Worm (Caenorhabditis elegans) whole organism, late embryonic: Measurements from ENCODE around the gene spo-11.

Experiments used
- C08G9.2 ChIP-seq: sonication (generic microtip); optimal IDR thresholded peaks from 2 replicates; lab custom pipeline; 2016; ENCODE audit warnings: mild to moderate bottlenecking, missing genetic modification characterization, moderate library complexity, missing compliant biosample characterization
- F13H6.1 ChIP-seq: sonication (generic microtip); optimal IDR thresholded peaks from 2 replicates; lab custom pipeline; 2016; ENCODE audit warnings: missing genetic modification characterization, missing compliant biosample characterization
- T23F11.4 ChIP-seq: fragments of 200-800 bp; sonication (Bioruptor generic); optimal IDR thresholded peaks from 2 replicates; lab custom pipeline; 2018; ENCODE audit warnings: mild to moderate bottlenecking, missing genetic modification characterization, missing compliant biosample characterization
- Y22D7AL.16 ChIP-seq: sonication (generic microtip); optimal IDR thresholded peaks from 2 replicates; lab custom pipeline; 2016; ENCODE audit warnings: missing genetic modification characterization, missing compliant biosample characterization
- ahr-1 ChIP-seq: sonication (generic microtip); optimal IDR thresholded peaks from 2 replicates; lab custom pipeline; 2016; ENCODE audit warnings: missing genetic modification characterization, missing compliant biosample characterization
- ama-1 ChIP-seq: fragments of 150-350 bp; optimal IDR thresholded peaks from 2 replicates; lab custom pipeline; 2014
- ceh-14 ChIP-seq: sonication (generic microtip); optimal IDR thresholded peaks from 2 replicates; lab custom pipeline; 2016; ENCODE audit warnings: missing genotype, missing genetic modification characterization, missing compliant biosample characterization
- ceh-2 ChIP-seq: sonication (generic microtip); optimal IDR thresholded peaks from 2 replicates; lab custom pipeline; 2016; ENCODE audit warnings: missing genotype, missing genetic modification characterization, missing compliant biosample characterization
- ceh-24 ChIP-seq: sonication (generic microtip); optimal IDR thresholded peaks from 2 replicates; lab custom pipeline; 2016; ENCODE audit warnings: mild to moderate bottlenecking, missing genetic modification characterization, missing compliant biosample characterization
- ceh-30 ChIP-seq: fragments of 150-350 bp; optimal IDR thresholded peaks from 2 replicates; lab custom pipeline; 2014; ENCODE audit warnings: missing biosample characterization, missing genetic modification characterization
- ceh-31 ChIP-seq: sonication (generic microtip); optimal IDR thresholded peaks from 2 replicates; lab custom pipeline; 2016; ENCODE audit warnings: missing genetic modification characterization, missing compliant biosample characterization
- ceh-34 ChIP-seq: sonication (generic microtip); optimal IDR thresholded peaks from 2 replicates; lab custom pipeline; 2016; ENCODE audit warnings: mild to moderate bottlenecking, missing genetic modification characterization, missing compliant biosample characterization
- ceh-45 ChIP-seq: fragments of 200-800 bp; sonication (Bioruptor generic); IDR thresholded peaks from 2 replicates; pipeline ENCODE4 v1.3.6; 2022; ENCODE audit warnings: missing genetic modification reagents, missing genetic modification characterization, missing compliant biosample characterization
- ceh-9 ChIP-seq: sonication (generic microtip); optimal IDR thresholded peaks from 2 replicates; lab custom pipeline; 2016; ENCODE audit warnings: mild to moderate bottlenecking, missing genetic modification characterization, inconsistent platforms, missing compliant biosample characterization
- che-1 ChIP-seq: sonication (generic microtip); optimal IDR thresholded peaks from 2 replicates; lab custom pipeline; 2016; ENCODE audit warnings: mild to moderate bottlenecking, missing genetic modification characterization, missing compliant biosample characterization
- dmd-4 ChIP-seq: sonication (generic microtip); optimal IDR thresholded peaks from 2 replicates; lab custom pipeline; 2016; ENCODE audit warnings: borderline replicate concordance, missing genetic modification characterization, missing compliant biosample characterization
- elt-2 ChIP-seq: sonication (generic microtip); optimal IDR thresholded peaks from 2 replicates; lab custom pipeline; 2016; ENCODE audit warnings: missing genetic modification reagents, missing genetic modification characterization, missing compliant biosample characterization
- elt-4 ChIP-seq: sonication (generic microtip); optimal IDR thresholded peaks from 2 replicates; lab custom pipeline; 2016; ENCODE audit warnings: missing genetic modification characterization, missing compliant biosample characterization
- fkh-10 ChIP-seq: fragments of 150-350 bp; optimal IDR thresholded peaks from 2 replicates; lab custom pipeline; 2014; ENCODE audit warnings: missing biosample characterization, missing genetic modification reagents, missing genetic modification characterization
- fkh-6 ChIP-seq: sonication (generic microtip); optimal IDR thresholded peaks from 2 replicates; lab custom pipeline; 2016; ENCODE audit warnings: missing genetic modification characterization, missing compliant biosample characterization
- gmeb-2 ChIP-seq: sonication (generic microtip); optimal IDR thresholded peaks from 2 replicates; lab custom pipeline; 2016; ENCODE audit warnings: missing genetic modification characterization, inconsistent platforms, missing compliant biosample characterization
- hlh-15 ChIP-seq: sonication (generic microtip); optimal IDR thresholded peaks from 2 replicates; lab custom pipeline; 2016; ENCODE audit warnings: missing genetic modification characterization, missing compliant biosample characterization
- hlh-30 ChIP-seq: sonication (generic microtip); optimal IDR thresholded peaks from 2 replicates; lab custom pipeline; 2017; ENCODE audit warnings: antibody characterized with exemption, missing genetic modification characterization, missing compliant biosample characterization; ENCODE audit not compliant: insufficient read depth
- hlh-8 ChIP-seq: sonication (generic microtip); optimal IDR thresholded peaks from 2 replicates; lab custom pipeline; 2016; ENCODE audit warnings: missing genotype, missing genetic modification characterization, missing compliant biosample characterization
- lim-6 ChIP-seq: sonication (generic microtip); optimal IDR thresholded peaks from 2 replicates; lab custom pipeline; 2016; ENCODE audit warnings: missing genetic modification characterization, missing compliant biosample characterization
- madf-2 ChIP-seq: sonication (generic microtip); optimal IDR thresholded peaks from 2 replicates; lab custom pipeline; 2017; ENCODE audit warnings: missing genetic modification characterization, missing compliant biosample characterization
- mec-3 ChIP-seq: sonication (generic microtip); optimal IDR thresholded peaks from 2 replicates; lab custom pipeline; 2016; ENCODE audit warnings: borderline replicate concordance, missing genetic modification characterization, missing compliant biosample characterization
- nfya-1 ChIP-seq: sonication (generic microtip); optimal IDR thresholded peaks from 2 replicates; lab custom pipeline; 2017; ENCODE audit warnings: missing genetic modification characterization, mild to moderate bottlenecking, missing compliant biosample characterization, antibody characterized with exemption, moderate library complexity
- nhr-11 ChIP-seq: fragments of 150-350 bp; optimal IDR thresholded peaks from 2 replicates; lab custom pipeline; 2014; ENCODE audit warnings: missing biosample characterization, missing genetic modification characterization
- odd-2 ChIP-seq: sonication (generic microtip); optimal IDR thresholded peaks from 2 replicates; lab custom pipeline; 2017; ENCODE audit warnings: antibody characterized with exemption, mild to moderate bottlenecking, missing genetic modification characterization, missing compliant biosample characterization
- pax-1 ChIP-seq: fragments of 150-350 bp; optimal IDR thresholded peaks from 2 replicates; lab custom pipeline; 2014; ENCODE audit warnings: missing biosample characterization, missing genetic modification characterization
- pha-4 ChIP-seq: fragments of 150-350 bp; optimal IDR thresholded peaks from 2 replicates; lab custom pipeline; 2018; ENCODE audit warnings: missing biosample characterization, missing genetic modification reagents, missing genetic modification characterization
- pros-1 ChIP-seq: fragments of 150-350 bp; optimal IDR thresholded peaks from 2 replicates; lab custom pipeline; 2014; ENCODE audit warnings: missing biosample characterization, missing genetic modification reagents, missing genetic modification characterization
- ref-2 ChIP-seq: sonication (generic microtip); optimal IDR thresholded peaks from 2 replicates; lab custom pipeline; 2016; ENCODE audit warnings: missing genetic modification characterization, missing compliant biosample characterization
- sdc-2 ChIP-seq: sonication (generic microtip); optimal IDR thresholded peaks from 2 replicates; lab custom pipeline; 2016; ENCODE audit warnings: missing genotype, missing genetic modification characterization, missing compliant biosample characterization
- sox-2 ChIP-seq: fragments of 200-800 bp; sonication (Bioruptor generic); IDR thresholded peaks from 2 replicates; pipeline ENCODE4 v1.3.6; 2022; ENCODE audit warnings: missing genetic modification reagents, missing genetic modification characterization, missing compliant biosample characterization
- syd-9 ChIP-seq: sonication (generic microtip); optimal IDR thresholded peaks from 2 replicates; lab custom pipeline; 2016; ENCODE audit warnings: mild to moderate bottlenecking, missing genetic modification characterization, moderate library complexity, missing compliant biosample characterization
- tbx-7 ChIP-seq: sonication (generic microtip); optimal IDR thresholded peaks from 2 replicates; lab custom pipeline; 2016; ENCODE audit warnings: missing genotype, missing genetic modification characterization, missing compliant biosample characterization
- unc-3 ChIP-seq, 2 experiments: fragments of 200-800 bp in 1 of 2; sonication (Bioruptor generic) in 1 of 2; sonication (generic microtip) in 1 of 2; conservative IDR thresholded peaks in 1 of 2; optimal IDR thresholded peaks in 1 of 2; 2 replicates each; pipeline versions ENCODE4 v1.3.6 to Lab custom; 2016 to 2022; ENCODE audit warnings: missing compliant biosample characterization in 2 of 2, missing genetic modification characterization in 2 of 2, missing genetic modification reagents in 1 of 2
- unc-42 ChIP-seq: sonication (generic microtip); optimal IDR thresholded peaks from 2 replicates; lab custom pipeline; 2016; ENCODE audit warnings: missing genotype, missing genetic modification characterization, missing compliant biosample characterization
- unc-55 ChIP-seq: sonication (generic microtip); optimal IDR thresholded peaks from 2 replicates; lab custom pipeline; 2017; ENCODE audit warnings: missing biosample characterization, missing genetic modification reagents, missing genetic modification characterization
- unc-86 ChIP-seq: sonication (generic microtip); optimal IDR thresholded peaks from 2 replicates; lab custom pipeline; 2016; ENCODE audit warnings: missing genetic modification characterization, missing compliant biosample characterization
- zip-5 ChIP-seq: sonication (generic microtip); optimal IDR thresholded peaks from 2 replicates; lab custom pipeline; 2016; ENCODE audit warnings: missing genetic modification characterization, missing compliant biosample characterization
- ztf-16 ChIP-seq: sonication (generic microtip); optimal IDR thresholded peaks from 2 replicates; lab custom pipeline; 2017; ENCODE audit warnings: missing genetic modification characterization, missing compliant biosample characterization

The spo-11 gene

DNA sequence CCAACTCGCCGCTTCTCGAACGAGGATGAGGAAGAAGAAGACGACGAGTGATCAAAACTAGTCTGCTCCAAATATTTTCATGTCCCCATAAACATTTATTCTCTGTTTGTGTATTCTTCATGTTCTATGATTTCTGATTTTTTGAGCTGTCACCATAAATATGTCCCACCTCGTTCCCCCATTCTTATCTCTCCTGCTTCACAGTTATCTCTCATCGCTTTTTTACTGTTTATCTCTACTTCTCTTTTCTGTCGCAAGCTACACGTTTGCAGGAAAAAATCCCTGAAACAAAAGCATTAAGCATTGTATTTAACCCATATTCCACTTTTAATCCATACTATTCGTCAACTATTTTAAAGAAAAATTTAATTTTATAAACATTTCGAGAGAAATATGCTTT is 6.1 kb upstream of the spo-11 start:
- TF ChIP-seq unc-42 (no peak), unc-86 (tag; lab: Kevin White, UChicago) (no peak), hlh-8 (no peak), fkh-10 (GFP tag; lab: Kevin White, UChicago) (no peak), pax-1 (tag; lab: Kevin White, UChicago) (no peak), ahr-1 (tag; lab: Kevin White, UChicago) (no peak), elt-2 (tag; lab: Kevin White, UChicago) (no peak), nfya-1 (tag; lab: Kevin White, UChicago) (no peak), dmd-4 (tag; lab: Kevin White, UChicago) (no peak), T23F11.4 (GFP tag; lab: Kevin White, UChicago) (no peak), ceh-9 (tag; lab: Kevin White, UChicago) (no peak), pros-1 (no peak), sox-2 (GFP tag; lab: Robert Waterston, UW) (no peak), hlh-15 (no peak)

DNA sequence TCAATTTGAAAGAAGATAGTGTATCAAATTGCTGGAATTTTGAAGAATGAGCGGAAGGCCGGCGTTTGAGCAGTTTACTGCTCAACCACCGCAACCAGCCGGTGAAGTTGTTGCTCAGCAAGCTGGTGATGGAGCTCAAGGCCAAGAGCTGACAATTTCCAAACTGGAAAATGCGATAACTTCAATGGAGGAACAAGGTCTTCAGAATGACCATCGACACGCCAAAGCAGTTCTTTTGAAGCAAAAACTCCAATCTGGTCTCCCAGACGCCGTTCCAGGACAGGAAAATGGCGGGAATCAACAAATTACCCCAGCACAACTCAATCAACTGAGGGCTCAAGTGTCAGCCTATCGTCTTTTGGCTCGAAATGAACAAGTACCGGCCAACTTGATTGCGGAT is 1.4 kb upstream of the spo-11 start:
- TF ChIP-seq ref-2 (tag; lab: Kevin White, UChicago): no peak
- TF ChIP-seq, all 69 proteins: peak for 0

DNA sequence TGAATTAATAATTGTTTCAGACTA is 1.2 kb upstream of the spo-11 start, which contains the start of gene swsn-4:
Gene swsn-4, plus strand, starts transcription at position 21 of the 24 bp plus-strand sequence.
- no peak for TF ChIP-seq hlh-30 (tag; lab: Kevin White, UChicago)

DNA sequence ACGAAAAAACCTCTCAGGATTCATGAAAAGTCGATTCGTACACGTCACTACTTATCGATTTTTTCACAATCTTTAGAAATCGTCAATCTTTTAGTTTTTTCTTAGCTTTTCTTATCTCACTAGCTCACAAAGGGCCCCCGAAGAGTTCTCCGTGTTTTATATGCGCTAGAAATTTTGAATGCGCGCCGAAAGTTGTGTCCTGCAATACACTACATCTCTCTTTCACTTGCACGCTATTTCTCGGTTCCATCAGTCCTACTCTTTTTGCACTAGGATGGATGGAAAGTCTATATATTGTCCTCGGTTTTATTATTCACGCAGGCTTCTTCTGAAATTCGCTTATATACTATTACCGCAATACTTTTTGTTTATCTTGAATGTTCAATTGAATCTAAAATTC is 942 bp upstream of the spo-11 start:
- TF ChIP-seq odd-2: no peak
- no peak for TF ChIP-seq unc-3 (GFP tag; conservative IDR thresholded peaks at IDR 0.05; lab: Robert Waterston, UW)
- TF ChIP-seq unc-3 (tag; optimal IDR thresholded peaks at IDR 0.05; lab: Kevin White, UChicago): no peak
- TF ChIP-seq hlh-15: no peak
- TF ChIP-seq ceh-9 (tag; lab: Kevin White, UChicago): no peak
- no peak for TF ChIP-seq C08G9.2 (tag; lab: Kevin White, UChicago)
- no peak for TF ChIP-seq ceh-24 (tag; lab: Kevin White, UChicago)
- no peak for TF ChIP-seq ref-2 (tag; lab: Kevin White, UChicago)
- no peak for TF ChIP-seq Y22D7AL.16 (tag; lab: Kevin White, UChicago)
- TF ChIP-seq mec-3 (tag; lab: Kevin White, UChicago): no peak
- no peak for TF ChIP-seq pros-1
- TF ChIP-seq che-1 (tag; lab: Kevin White, UChicago): no peak
- TF ChIP-seq hlh-30 (tag; lab: Kevin White, UChicago): no peak
- no peak for TF ChIP-seq elt-4 (tag; lab: Kevin White, UChicago)
- TF ChIP-seq tbx-7: no peak
- no peak for TF ChIP-seq madf-2 (tag; lab: Kevin White, UChicago)
- no peak for TF ChIP-seq ceh-30 (tag; lab: Kevin White, UChicago)
- TF ChIP-seq unc-86 (tag; lab: Kevin White, UChicago): no peak
- no peak for TF ChIP-seq ztf-16 (tag; lab: Kevin White, UChicago)
- TF ChIP-seq dmd-4 (tag; lab: Kevin White, UChicago): no peak
- TF ChIP-seq lim-6 (tag; lab: Kevin White, UChicago): no peak

DNA sequence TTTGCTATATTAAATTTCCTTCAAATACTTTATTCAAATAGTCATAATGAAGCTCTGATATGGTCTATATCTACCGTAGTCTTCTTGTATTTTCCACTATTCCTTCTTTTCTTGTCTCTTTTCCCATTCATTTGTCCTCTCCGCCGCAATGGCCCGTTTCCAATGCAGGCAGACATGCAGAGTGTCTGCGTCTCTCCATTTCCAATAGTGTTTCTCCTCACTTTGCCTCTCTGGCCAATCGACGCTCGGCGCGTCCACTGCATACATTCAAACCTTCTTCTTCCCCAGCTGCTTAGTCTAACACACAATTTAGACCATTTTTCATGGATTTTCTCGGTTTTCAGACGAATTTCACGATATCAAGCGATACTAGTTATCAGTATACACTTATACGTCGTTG is 538 bp upstream of the spo-11 start:
- TF ChIP-seq syd-9 (tag; lab: Kevin White, UChicago): no peak
- no peak for TF ChIP-seq dmd-4 (tag; lab: Kevin White, UChicago)
- TF ChIP-seq ama-1 (lab: Kevin White, UChicago): no peak
- peak; percentile 40 for TF ChIP-seq pros-1
- no peak for TF ChIP-seq sdc-2 (tag; lab: Kevin White, UChicago)
- TF ChIP-seq hlh-30 (tag; lab: Kevin White, UChicago): no peak
- no peak for TF ChIP-seq zip-5
- TF ChIP-seq ceh-45 (GFP tag; lab: Robert Waterston, UW): no peak
- TF ChIP-seq fkh-6: no peak
- TF ChIP-seq ceh-14 (tag; lab: Kevin White, UChicago): no peak
- TF ChIP-seq nhr-11 (tag; lab: Kevin White, UChicago): no peak
- no peak for TF ChIP-seq pha-4
- peak; percentile 17 for TF ChIP-seq ceh-34 (tag; lab: Kevin White, UChicago)
- no peak for TF ChIP-seq ceh-30 (tag; lab: Kevin White, UChicago)
- no peak; the same call in 1 of the 2 replicates for TF ChIP-seq sox-2 (GFP tag; lab: Robert Waterston, UW)
- TF ChIP-seq F13H6.1: no peak
- TF ChIP-seq unc-3 (GFP tag; conservative IDR thresholded peaks at IDR 0.05; lab: Robert Waterston, UW): no peak
- TF ChIP-seq unc-3 (tag; optimal IDR thresholded peaks at IDR 0.05; lab: Kevin White, UChicago): no peak
- no peak for TF ChIP-seq gmeb-2 (tag; lab: Kevin White, UChicago)
- TF ChIP-seq mec-3 (tag; lab: Kevin White, UChicago): no peak
- TF ChIP-seq unc-55 (GFP tag; lab: Kevin White, UChicago): no peak
- no peak for TF ChIP-seq ahr-1 (tag; lab: Kevin White, UChicago)
- TF ChIP-seq pax-1 (tag; lab: Kevin White, UChicago): no peak
- TF ChIP-seq ceh-31 (tag; lab: Kevin White, UChicago): peak; percentile 40
- peak; percentile 6 for TF ChIP-seq ceh-2 (tag; lab: Kevin White, UChicago)
- TF ChIP-seq nfya-1 (tag; lab: Kevin White, UChicago): peak; percentile 100
- no peak for TF ChIP-seq elt-2 (tag; lab: Kevin White, UChicago)
- TF ChIP-seq ceh-24 (tag; lab: Kevin White, UChicago): no peak
- TF ChIP-seq, all 69 proteins: peak for 5
